Worm (Caenorhabditis elegans) whole organism, L2 larva: ENCODE results near the gene F56C4.1.

ENCODE experiments used
- C34F6.9 ChIP-seq: fragments of 150-350 bp; optimal IDR thresholded peaks from 2 replicates; lab custom pipeline; 2014; ENCODE audit warnings: missing biosample characterization, missing genetic modification characterization
- R02D3.7 ChIP-seq: fragments of 150-350 bp; optimal IDR thresholded peaks from 2 replicates; lab custom pipeline; 2014; ENCODE audit warnings: missing biosample characterization, missing genetic modification characterization
- alr-1 ChIP-seq: fragments of 150-350 bp; optimal IDR thresholded peaks from 2 replicates; lab custom pipeline; 2014; ENCODE audit warnings: missing biosample characterization, missing genetic modification characterization
- aly-2 ChIP-seq: fragments of 150-350 bp; optimal IDR thresholded peaks from 2 replicates; lab custom pipeline; 2014; ENCODE audit warnings: missing biosample characterization, missing genetic modification characterization
- ama-1 ChIP-seq: fragments of 150-350 bp; optimal IDR thresholded peaks from 2 replicates; lab custom pipeline; 2018; ENCODE audit warnings: inconsistent platforms
- ceh-16 ChIP-seq: fragments of 150-350 bp; optimal IDR thresholded peaks from 2 replicates; lab custom pipeline; 2014; ENCODE audit warnings: missing biosample characterization, missing genetic modification characterization
- ceh-82 ChIP-seq: fragments of 150-350 bp; optimal IDR thresholded peaks from 2 replicates; lab custom pipeline; 2014; ENCODE audit warnings: missing biosample characterization, missing genetic modification characterization
- crh-2 ChIP-seq: sonication (generic microtip); optimal IDR thresholded peaks from 2 replicates; lab custom pipeline; 2017; ENCODE audit warnings: missing biosample characterization, missing genetic modification characterization
- fos-1 ChIP-seq: fragments of 150-350 bp; optimal IDR thresholded peaks from 2 replicates; lab custom pipeline; 2014; ENCODE audit warnings: missing biosample characterization, missing genetic modification characterization
- gmeb-1 ChIP-seq: fragments of 150-350 bp; optimal IDR thresholded peaks from 2 replicates; lab custom pipeline; 2014; ENCODE audit warnings: missing biosample characterization, missing genetic modification characterization
- lin-11 ChIP-seq: fragments of 150-350 bp; sonication (generic microtip); optimal IDR thresholded peaks from 2 replicates; lab custom pipeline; 2014; ENCODE audit warnings: missing biosample characterization, missing genetic modification characterization, inconsistent platforms, mixed read lengths
- lin-13 ChIP-seq: fragments of 150-350 bp; optimal IDR thresholded peaks from 2 replicates; lab custom pipeline; 2014; ENCODE audit warnings: missing biosample characterization, missing genetic modification reagents, missing genetic modification characterization
- lin-39 ChIP-seq: fragments of 150-350 bp; optimal IDR thresholded peaks from 2 replicates; lab custom pipeline; 2014; ENCODE audit warnings: missing biosample characterization, missing genetic modification reagents, missing genetic modification characterization
- lsy-2 ChIP-seq, 2 experiments: fragments of 150-350 bp in 1 of 2; sonication (generic microtip) in 1 of 2; optimal IDR thresholded peaks; 2 replicates each; lab custom pipeline; 2014 to 2017; ENCODE audit warnings: missing biosample characterization in 2 of 2, missing genetic modification characterization in 2 of 2
- mdl-1 ChIP-seq, 2 experiments: fragments of 150-350 bp in 1 of 2; sonication (generic microtip) in 1 of 2; optimal IDR thresholded peaks; 2 replicates each; lab custom pipeline; 2017; ENCODE audit warnings: missing biosample characterization in 2 of 2, missing genetic modification characterization in 2 of 2
- nhr-10 ChIP-seq: sonication (generic microtip); optimal IDR thresholded peaks from 2 replicates; lab custom pipeline; 2017; ENCODE audit warnings: missing biosample characterization, missing genetic modification characterization
- nhr-11 ChIP-seq: fragments of 150-350 bp; optimal IDR thresholded peaks from 2 replicates; lab custom pipeline; 2014; ENCODE audit warnings: missing biosample characterization, missing genetic modification characterization
- nhr-12 ChIP-seq: fragments of 150-350 bp; optimal IDR thresholded peaks from 2 replicates; lab custom pipeline; 2014; ENCODE audit warnings: missing biosample characterization, missing genetic modification characterization
- nhr-129 ChIP-seq: fragments of 150-350 bp; optimal IDR thresholded peaks from 2 replicates; lab custom pipeline; 2014; ENCODE audit warnings: missing biosample characterization, missing genetic modification characterization
- nhr-21 ChIP-seq: fragments of 150-350 bp; optimal IDR thresholded peaks from 2 replicates; lab custom pipeline; 2014; ENCODE audit warnings: missing biosample characterization, missing genetic modification characterization
- nhr-237 ChIP-seq: fragments of 150-350 bp; optimal IDR thresholded peaks from 2 replicates; lab custom pipeline; 2014; ENCODE audit warnings: missing biosample characterization, missing genetic modification characterization
- nhr-25 ChIP-seq: fragments of 150-350 bp; sonication (generic microtip); optimal IDR thresholded peaks from 3 replicates; lab custom pipeline; 2014; ENCODE audit warnings: missing biosample characterization, missing genetic modification characterization
- nhr-6 ChIP-seq: fragments of 150-350 bp; optimal IDR thresholded peaks from 2 replicates; lab custom pipeline; 2014; ENCODE audit warnings: missing biosample characterization, missing genetic modification characterization
- skn-1 ChIP-seq: sonication (generic microtip); optimal IDR thresholded peaks from 2 replicates; lab custom pipeline; 2017; ENCODE audit warnings: missing biosample characterization, missing genetic modification characterization
- sma-3 ChIP-seq: sonication (generic microtip); optimal IDR thresholded peaks from 2 replicates; lab custom pipeline; 2016; ENCODE audit warnings: missing genetic modification reagents, missing genetic modification characterization, missing compliant biosample characterization
- sma-9 ChIP-seq, 2 experiments: fragments of 150-350 bp in 1 of 2; sonication (generic microtip) in 1 of 2; optimal IDR thresholded peaks; 2 replicates each; lab custom pipeline; 2014 to 2016; ENCODE audit warnings: missing genetic modification characterization in 2 of 2, mild to moderate bottlenecking in 1 of 2, missing biosample characterization in 1 of 2, missing compliant biosample characterization in 1 of 2, missing genetic modification reagents in 1 of 2, moderate library complexity in 1 of 2
- snpc-4 ChIP-seq: fragments of 150-350 bp; optimal IDR thresholded peaks from 2 replicates; lab custom pipeline; 2014; ENCODE audit warnings: missing biosample characterization, missing genetic modification characterization
- unc-39 ChIP-seq: fragments of 150-350 bp; optimal IDR thresholded peaks from 2 replicates; lab custom pipeline; 2014; ENCODE audit warnings: missing biosample characterization, missing genetic modification characterization
- unc-55 ChIP-seq: fragments of 150-350 bp; sonication (generic microtip); optimal IDR thresholded peaks from 3 replicates; lab custom pipeline; 2014; ENCODE audit warnings: missing biosample characterization, missing genetic modification reagents, missing genetic modification characterization
- unc-62 ChIP-seq: fragments of 150-350 bp; optimal IDR thresholded peaks from 2 replicates; lab custom pipeline; 2014; ENCODE audit warnings: missing biosample characterization, missing genetic modification reagents, missing genetic modification characterization
- zag-1 ChIP-seq: fragments of 150-350 bp; optimal IDR thresholded peaks from 2 replicates; lab custom pipeline; 2014; ENCODE audit warnings: missing biosample characterization, missing genetic modification characterization
- ztf-1 ChIP-seq: fragments of 200-800 bp; sonication (Bioruptor generic); conservative IDR thresholded peaks from 2 replicates; pipeline ENCODE4 v1.3.6; 2022; ENCODE audit warnings: missing genetic modification characterization, missing compliant biosample characterization
- ztf-11 ChIP-seq: sonication (generic microtip); optimal IDR thresholded peaks from 2 replicates; lab custom pipeline; 2017; ENCODE audit warnings: missing biosample characterization, missing genetic modification characterization
- ztf-4 ChIP-seq: fragments of 150-350 bp; optimal IDR thresholded peaks from 2 replicates; lab custom pipeline; 2014; ENCODE audit warnings: missing biosample characterization, missing genetic modification characterization

F56C4.1 gene

DNA sequence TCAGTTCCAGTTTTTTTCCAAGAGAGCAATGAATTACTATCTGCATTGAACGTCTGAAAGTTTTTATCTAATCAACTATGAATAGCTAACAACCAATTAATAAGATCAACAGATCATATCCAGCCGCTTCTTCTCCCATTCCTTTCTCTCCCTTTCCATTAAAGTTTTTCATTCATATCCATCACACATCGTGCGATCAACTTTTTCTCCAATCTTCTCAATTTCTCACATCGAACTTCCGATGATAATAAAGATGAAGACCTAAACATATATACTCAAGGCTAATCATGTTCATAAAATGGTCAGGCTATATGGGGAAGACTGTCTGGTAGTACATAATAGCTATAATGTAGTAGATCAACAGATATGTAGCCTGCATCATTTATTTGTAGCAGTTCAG is 24.5 kb upstream of the F56C4.1 start:
- TF ChIP-seq alr-1 (tag; lab: Kevin White, UChicago): no peak
- no peak for TF ChIP-seq nhr-6 (tag; lab: Kevin White, UChicago)
- TF ChIP-seq sma-9 (GFP tag; optimal IDR thresholded peaks at IDR 0.05; lab: Kevin White, UChicago): peak; percentile 10
- TF ChIP-seq sma-9 (tag; optimal IDR thresholded peaks at IDR 0.05; lab: Kevin White, UChicago): no peak
- peak; percentile 27 for TF ChIP-seq sma-3 (GFP tag; lab: Kevin White, UChicago)
- peak; percentile 37 for TF ChIP-seq nhr-25 (tag; lab: Kevin White, UChicago)
- no peak for TF ChIP-seq ztf-1 (GFP tag; lab: Robert Waterston, UW)
- TF ChIP-seq ztf-4 (tag; lab: Kevin White, UChicago): no peak
- peak; percentile 8 for TF ChIP-seq nhr-21 (tag; lab: Kevin White, UChicago)

DNA sequence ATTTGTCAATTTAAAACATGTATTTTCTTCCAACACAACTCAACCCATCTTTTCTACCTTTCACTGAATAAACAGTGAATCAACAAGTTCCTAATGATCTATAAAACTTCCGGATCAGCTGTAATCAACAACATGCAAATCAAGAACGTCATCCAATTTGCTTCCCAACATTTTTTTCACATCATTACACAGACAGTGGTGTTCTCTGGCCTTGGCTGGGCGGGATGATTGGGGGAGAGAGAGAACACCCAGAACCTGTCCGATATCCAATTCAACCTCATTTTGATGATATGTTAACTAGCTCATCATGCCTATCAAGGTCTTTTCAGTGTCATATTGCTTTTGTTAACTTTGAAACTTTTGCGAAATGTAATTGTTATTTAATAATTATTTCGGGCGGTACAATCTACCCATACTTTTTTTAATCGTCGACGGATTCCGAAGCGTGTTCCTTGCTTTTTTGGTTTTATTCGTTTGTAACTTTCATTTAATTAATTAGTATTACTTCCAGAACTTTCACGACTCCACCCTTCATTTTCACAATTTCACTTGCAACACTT is 21.8 kb upstream of the F56C4.1 start, which contains the start of gene ptr-14:
Gene ptr-14 (plus strand): TSS at position 510 of the 560 bp plus-strand sequence.
- TF ChIP-seq snpc-4 (tag; lab: Kevin White, UChicago): no peak
- peak; percentile 49 for TF ChIP-seq nhr-25 (tag; lab: Kevin White, UChicago)

DNA sequence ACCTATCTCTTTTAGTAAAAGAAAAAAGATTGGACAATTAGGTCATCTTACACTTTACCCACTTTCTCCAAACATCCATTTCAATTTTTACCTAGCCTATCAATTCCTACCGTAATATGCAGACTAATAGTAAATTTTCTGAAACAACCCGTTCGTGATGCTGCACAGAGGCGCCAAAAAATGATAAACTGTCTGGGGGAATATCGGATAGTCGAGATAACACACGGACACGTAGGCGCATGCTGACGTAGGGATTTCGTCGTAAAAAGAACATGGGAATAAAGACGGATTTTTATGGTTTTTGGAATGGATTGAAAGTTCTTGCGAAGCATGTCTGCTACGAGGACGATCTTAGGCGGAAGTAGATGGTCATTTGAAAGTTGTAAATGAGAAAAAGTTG is 20.4 kb upstream of the F56C4.1 start:
- TF ChIP-seq aly-2 (tag; lab: Kevin White, UChicago) (no peak), nhr-21 (tag; lab: Kevin White, UChicago) (peak; percentile 31)
- TF ChIP-seq, all 48 proteins: peak for 1

DNA sequence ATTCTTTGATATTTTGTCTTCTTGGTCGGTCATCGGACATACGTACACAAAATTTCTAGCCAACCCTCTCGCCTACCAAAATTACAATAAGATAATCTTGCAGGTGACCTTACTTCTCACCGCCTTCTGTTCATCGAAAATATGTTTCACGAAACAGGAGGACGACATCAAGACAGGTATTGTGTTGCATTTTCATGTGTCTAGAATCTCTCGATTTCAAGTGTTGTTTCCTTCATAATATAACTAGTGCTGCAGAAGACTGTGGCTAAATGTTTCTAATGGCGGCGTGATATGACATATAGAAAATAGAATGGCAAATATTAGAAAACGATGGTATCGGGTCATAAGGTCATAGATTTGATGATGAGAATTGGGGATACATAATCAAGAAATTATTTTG is 19.6 kb upstream of the F56C4.1 start:
- TF ChIP-seq ceh-82 (tag; lab: Kevin White, UChicago): no peak
- TF ChIP-seq crh-2 (tag; lab: Kevin White, UChicago): peak; percentile 21
- no peak for TF ChIP-seq zag-1
- peak; percentile 81 for TF ChIP-seq nhr-25 (tag; lab: Kevin White, UChicago)
- TF ChIP-seq nhr-129: peak; percentile 3
- TF ChIP-seq nhr-21 (tag; lab: Kevin White, UChicago): peak; percentile 2
- no peak for TF ChIP-seq nhr-237 (tag; lab: Kevin White, UChicago)

DNA sequence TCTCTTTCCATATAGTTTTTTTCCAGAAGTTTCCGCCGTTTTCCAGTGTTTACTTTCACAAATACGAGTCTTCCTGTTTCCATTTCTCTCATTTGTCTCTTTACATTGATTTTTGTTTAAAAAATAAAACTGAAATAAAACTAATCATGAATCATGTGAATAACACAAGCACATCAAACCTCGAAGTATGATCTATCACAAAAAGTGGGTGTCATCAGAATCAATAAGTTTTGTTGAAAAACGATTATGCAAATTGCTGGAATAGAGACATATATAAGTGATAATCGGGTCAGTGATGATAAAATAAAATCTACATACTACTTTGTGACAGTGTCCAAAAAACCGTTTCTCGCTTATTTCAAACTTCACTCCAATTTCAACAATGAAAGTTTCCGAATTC is 15.9 kb upstream of the F56C4.1 start, which contains the start of gene R09H10.7:
Gene R09H10.7 (plus strand): TSS at position 301 of the 400 bp plus-strand sequence.
- TF ChIP-seq nhr-12 (tag; lab: Kevin White, UChicago): no peak
- no peak for TF ChIP-seq lin-11 (tag; lab: Kevin White, UChicago)
- no peak for TF ChIP-seq unc-55 (GFP tag; lab: Kevin White, UChicago)
- TF ChIP-seq ceh-16 (tag; lab: Kevin White, UChicago): no peak
- no peak for TF ChIP-seq skn-1 (tag; lab: Kevin White, UChicago)
- no peak for TF ChIP-seq mdl-1 (tag; optimal IDR thresholded peaks at IDR 0.05; lab: Kevin White, UChicago)
- TF ChIP-seq ztf-11 (tag; lab: Kevin White, UChicago): no peak
- TF ChIP-seq nhr-11 (tag; lab: Kevin White, UChicago): no peak
- no peak for TF ChIP-seq aly-2 (tag; lab: Kevin White, UChicago)
- no peak for TF ChIP-seq ztf-4 (tag; lab: Kevin White, UChicago)
- no peak for TF ChIP-seq lsy-2 (tag; optimal IDR thresholded peaks at IDR 0.05; lab: Kevin White, UChicago)
- no peak for TF ChIP-seq gmeb-1 (tag; lab: Kevin White, UChicago)
- no peak for TF ChIP-seq nhr-10 (tag; lab: Kevin White, UChicago)
- no peak for TF ChIP-seq R02D3.7 (tag; lab: Kevin White, UChicago)
- no peak for TF ChIP-seq lin-39 (tag; lab: Kevin White, UChicago)
- no peak for TF ChIP-seq ama-1 (lab: Kevin White, UChicago)
- no peak for TF ChIP-seq unc-62
- no peak for TF ChIP-seq unc-39 (tag; lab: Kevin White, UChicago)
- no peak for TF ChIP-seq C34F6.9 (tag; lab: Kevin White, UChicago)
- TF ChIP-seq, all 48 proteins: peak for 0

DNA sequence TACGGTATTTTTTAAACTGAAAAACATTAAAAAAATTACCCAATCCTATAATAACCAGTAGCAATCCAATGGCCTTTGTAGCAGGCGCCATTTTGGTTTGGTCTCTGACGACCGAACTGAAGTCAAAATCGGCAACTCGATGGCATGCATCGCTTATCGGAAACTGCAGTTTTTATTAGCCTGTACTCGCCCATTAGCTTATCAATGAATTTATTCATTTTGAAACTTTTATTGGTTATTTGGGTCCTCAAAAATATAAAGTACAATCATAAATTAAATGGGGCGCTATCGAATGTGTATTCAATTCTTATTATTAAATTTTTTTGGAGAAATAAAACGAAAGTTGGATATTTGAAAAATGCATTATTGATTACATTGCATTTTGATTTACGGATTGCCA is 8.0 kb upstream of the F56C4.1 start, which contains the start of gene R09H10.5:
Gene R09H10.5 (minus strand): TSS at position 106 of the 400 bp plus-strand sequence.
- TF ChIP-seq ama-1 (lab: Kevin White, UChicago): no peak
- no peak for TF ChIP-seq lin-13 (GFP tag; lab: Kevin White, UChicago)
- no peak for TF ChIP-seq C34F6.9 (tag; lab: Kevin White, UChicago)
- TF ChIP-seq fos-1 (tag; lab: Kevin White, UChicago): peak; percentile 53
